Worm (Caenorhabditis elegans) whole organism, L3 larva: Measurements from ENCODE around the gene glr-7.

Experiments used
- R02D3.7 ChIP-seq: fragments of 150-350 bp; optimal IDR thresholded peaks from 2 replicates; lab custom pipeline; 2014; ENCODE audit warnings: missing biosample characterization, missing genetic modification characterization
- ceh-16 ChIP-seq: sonication (generic microtip); optimal IDR thresholded peaks from 2 replicates; lab custom pipeline; 2017; ENCODE audit warnings: missing biosample characterization, missing genetic modification characterization
- elt-3 ChIP-seq, 3 experiments: fragments of 150-350 bp in 1 of 3; sonication (generic microtip) in 2 of 3; optimal IDR thresholded peaks; 2 replicates in 2 of 3; 4 replicates in 1 of 3; lab custom pipeline; 2014 to 2017; ENCODE audit warnings: missing biosample characterization in 3 of 3, missing genetic modification characterization in 3 of 3
- fkh-10 ChIP-seq: sonication (generic microtip); optimal IDR thresholded peaks from 2 replicates; lab custom pipeline; 2017; ENCODE audit warnings: missing biosample characterization, missing genetic modification reagents, missing genetic modification characterization
- nhr-11 ChIP-seq: fragments of 150-350 bp; optimal IDR thresholded peaks from 2 replicates; lab custom pipeline; 2014; ENCODE audit warnings: missing biosample characterization, missing genetic modification characterization
- nhr-25 ChIP-seq: sonication (generic microtip); optimal IDR thresholded peaks from 2 replicates; lab custom pipeline; 2017; ENCODE audit warnings: missing biosample characterization, missing genetic modification characterization
- nhr-28 ChIP-seq: fragments of 150-350 bp; optimal IDR thresholded peaks from 2 replicates; lab custom pipeline; 2014; ENCODE audit warnings: missing biosample characterization, missing genetic modification characterization
- nhr-76 ChIP-seq: fragments of 150-350 bp; sonication (generic microtip); optimal IDR thresholded peaks from 5 replicates; lab custom pipeline; 2014; ENCODE audit warnings: missing biosample characterization, missing genetic modification characterization
- sea-2 ChIP-seq: fragments of 150-350 bp; sonication (generic microtip); optimal IDR thresholded peaks from 4 replicates; lab custom pipeline; 2014; ENCODE audit warnings: missing biosample characterization, missing genetic modification reagents, missing genetic modification characterization
- snpc-4 ChIP-seq: fragments of 150-350 bp; optimal IDR thresholded peaks from 2 replicates; lab custom pipeline; 2014; ENCODE audit warnings: missing biosample characterization, missing genetic modification characterization

DNA sequence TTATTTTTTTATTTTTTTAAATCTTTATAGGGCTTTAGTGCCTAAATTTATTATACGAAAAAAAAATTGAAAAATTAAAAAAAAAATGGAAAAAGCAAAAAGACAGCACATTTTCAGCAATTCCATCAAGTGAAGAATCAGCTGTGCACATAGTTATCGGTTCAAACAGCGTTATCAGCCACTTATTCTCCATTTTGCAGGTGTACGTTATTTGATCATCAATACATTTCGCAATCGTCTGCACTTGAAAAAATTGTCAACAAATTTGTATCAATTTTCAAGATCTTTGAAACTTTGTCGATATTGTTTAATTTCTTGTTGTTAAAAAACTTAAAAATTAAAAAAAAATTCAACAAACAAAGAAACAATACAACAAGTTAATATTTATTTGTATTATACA lies 20.1 kb upstream of the glr-7 start:
- TF ChIP-seq elt-3 (tag; optimal IDR thresholded peaks at IDR 0.05; lab: Kevin White, UChicago) (no peak), R02D3.7 (tag; lab: Kevin White, UChicago) (no peak), sea-2 (GFP tag; lab: Kevin White, UChicago) (no peak), ceh-16 (tag; lab: Kevin White, UChicago) (no peak), nhr-28 (tag; lab: Kevin White, UChicago) (no peak), nhr-11 (tag; lab: Kevin White, UChicago) (no peak), snpc-4 (tag; lab: Kevin White, UChicago) (no peak), fkh-10 (no peak), nhr-76 (tag; lab: Kevin White, UChicago) (no peak), nhr-25 (no peak)
